Fruit fly (Drosophila melanogaster): Measurements from ENCODE around the gene PPYR1.

PPYR1 gene

dm6 chrX:15244813-15245212, at the start of gene PPYR1:
Gene PPYR1, minus strand, starts transcription at chrX:15244913.
- TF ChIP-seq CG8478 (optimal IDR thresholded peaks at IDR 0.05) (no peak), pan (optimal IDR thresholded peaks at IDR 0.05) (no peak), usp (GFP tag; optimal IDR thresholded peaks at IDR 0.05) (no peak), EcR (GFP tag; optimal IDR thresholded peaks at IDR 0.05) (no peak), Dll (optimal IDR thresholded peaks at IDR 0.05) (no peak), psq (optimal IDR thresholded peaks at IDR 0.05) (no peak)

dm6 chrX:15292794-15293193, 48.1 kb upstream of the PPYR1 start, which contains the start of gene CG5877:
Gene CG5877, plus strand, starts transcription at chrX:15293031.
- TF ChIP-seq psq (optimal IDR thresholded peaks at IDR 0.05) (no peak), pan (optimal IDR thresholded peaks at IDR 0.05) (no peak)

dm6 chrX:15272305-15272704, 27.6 kb upstream of the PPYR1 start, which contains the start of gene CG9106:
Gene CG9106, minus strand, starts transcription at chrX:15272405.
- TF ChIP-seq psq (optimal IDR thresholded peaks at IDR 0.05) (no peak), usp (GFP tag; optimal IDR thresholded peaks at IDR 0.05) (no peak), CG8478 (optimal IDR thresholded peaks at IDR 0.05) (no peak), Dll (optimal IDR thresholded peaks at IDR 0.05) (no peak), pan (optimal IDR thresholded peaks at IDR 0.05) (no peak)

- TF ChIP-seq EcR (GFP tag; optimal IDR thresholded peaks at IDR 0.05) (no peak), usp (GFP tag; optimal IDR thresholded peaks at IDR 0.05) (no peak), psq (optimal IDR thresholded peaks at IDR 0.05) (no peak), CG8478 (optimal IDR thresholded peaks at IDR 0.05) (no peak), Dll (optimal IDR thresholded peaks at IDR 0.05) (no peak), pan (optimal IDR thresholded peaks at IDR 0.05) (no peak)
Measured at dm6 chrX:15259295-15259694, 14.6 kb upstream of the PPYR1 start.

- TF ChIP-seq CG8478 (optimal IDR thresholded peaks at IDR 0.05) (no peak), Dll (optimal IDR thresholded peaks at IDR 0.05) (no peak), pan (optimal IDR thresholded peaks at IDR 0.05) (no peak), usp (GFP tag; optimal IDR thresholded peaks at IDR 0.05) (no peak), EcR (GFP tag; optimal IDR thresholded peaks at IDR 0.05) (no peak), psq (optimal IDR thresholded peaks at IDR 0.05) (no peak)
Measured at dm6 chrX:15235252-15235651, 9.5 kb downstream of the PPYR1 start.

dm6 chrX:15229775-15230174, 14.9 kb downstream of the PPYR1 start, which contains the start of gene CG9101:
Gene CG9101, minus strand, starts transcription at chrX:15229875.
- TF ChIP-seq Dll (optimal IDR thresholded peaks at IDR 0.05): no peak
- no peak for TF ChIP-seq CG8478 (optimal IDR thresholded peaks at IDR 0.05)
- no peak for TF ChIP-seq pan (optimal IDR thresholded peaks at IDR 0.05)
- TF ChIP-seq EcR (GFP tag; optimal IDR thresholded peaks at IDR 0.05): no peak
- TF ChIP-seq psq (optimal IDR thresholded peaks at IDR 0.05): no peak
- TF ChIP-seq usp (GFP tag; optimal IDR thresholded peaks at IDR 0.05): no peak

dm6 chrX:15223482-15223881, 21.2 kb downstream of the PPYR1 start, which contains the start of gene CG43076:
Gene CG43076, minus strand, starts transcription at chrX:15223582.
- TF ChIP-seq CG8478 (optimal IDR thresholded peaks at IDR 0.05): no peak
- no peak for TF ChIP-seq usp (GFP tag; optimal IDR thresholded peaks at IDR 0.05)
- no peak for TF ChIP-seq pan (optimal IDR thresholded peaks at IDR 0.05)
- TF ChIP-seq EcR (GFP tag; optimal IDR thresholded peaks at IDR 0.05): no peak
- no peak for TF ChIP-seq psq (optimal IDR thresholded peaks at IDR 0.05)
- TF ChIP-seq Dll (optimal IDR thresholded peaks at IDR 0.05): no peak

- TF ChIP-seq CG8478 (optimal IDR thresholded peaks at IDR 0.05) (no peak), usp (GFP tag; optimal IDR thresholded peaks at IDR 0.05) (no peak), EcR (GFP tag; optimal IDR thresholded peaks at IDR 0.05) (no peak), pan (optimal IDR thresholded peaks at IDR 0.05) (no peak), Dll (optimal IDR thresholded peaks at IDR 0.05) (no peak), psq (optimal IDR thresholded peaks at IDR 0.05) (no peak)
Measured at dm6 chrX:15221076-15221475, 23.6 kb downstream of the PPYR1 start, which contains the start of gene CG43075. Gene CG43075, minus strand, starts transcription at chrX:15221176.

dm6 chrX:15216048-15216447, 28.7 kb downstream of the PPYR1 start:
- TF ChIP-seq pan (optimal IDR thresholded peaks at IDR 0.05) (no peak), usp (GFP tag; optimal IDR thresholded peaks at IDR 0.05) (no peak), EcR (GFP tag; optimal IDR thresholded peaks at IDR 0.05) (no peak), Dll (optimal IDR thresholded peaks at IDR 0.05) (no peak), psq (optimal IDR thresholded peaks at IDR 0.05) (no peak)

- no peak for TF ChIP-seq EcR (GFP tag; optimal IDR thresholded peaks at IDR 0.05)
- TF ChIP-seq pan (optimal IDR thresholded peaks at IDR 0.05): no peak
- no peak for TF ChIP-seq Dll (optimal IDR thresholded peaks at IDR 0.05)
- TF ChIP-seq psq (optimal IDR thresholded peaks at IDR 0.05): no peak
- TF ChIP-seq usp (GFP tag; optimal IDR thresholded peaks at IDR 0.05): no peak
- no peak for TF ChIP-seq CG8478 (optimal IDR thresholded peaks at IDR 0.05)
Measured at dm6 chrX:15210086-15210485, 34.6 kb downstream of the PPYR1 start, which contains the start of gene CG5662. Gene CG5662, plus strand, starts transcription at chrX:15210386.

- TF ChIP-seq CG8478 (optimal IDR thresholded peaks at IDR 0.05) (no peak), psq (optimal IDR thresholded peaks at IDR 0.05) (no peak), pan (optimal IDR thresholded peaks at IDR 0.05) (no peak), Dll (optimal IDR thresholded peaks at IDR 0.05) (no peak), usp (GFP tag; optimal IDR thresholded peaks at IDR 0.05) (no peak), EcR (GFP tag; optimal IDR thresholded peaks at IDR 0.05) (no peak)
Measured at dm6 chrX:15206536-15206935, 38.2 kb downstream of the PPYR1 start, which contains the start of gene CG32588. Gene CG32588, minus strand, starts transcription at chrX:15206636.

dm6 chrX:15203634-15204033, 41.1 kb downstream of the PPYR1 start:
- TF ChIP-seq psq (optimal IDR thresholded peaks at IDR 0.05) (no peak), Dll (optimal IDR thresholded peaks at IDR 0.05) (no peak), pan (optimal IDR thresholded peaks at IDR 0.05) (no peak), usp (GFP tag; optimal IDR thresholded peaks at IDR 0.05) (no peak), EcR (GFP tag; optimal IDR thresholded peaks at IDR 0.05) (no peak), CG8478 (optimal IDR thresholded peaks at IDR 0.05) (no peak)
